Worm (Caenorhabditis elegans): ENCODE results near the gene C47E12.12.

DNA sequence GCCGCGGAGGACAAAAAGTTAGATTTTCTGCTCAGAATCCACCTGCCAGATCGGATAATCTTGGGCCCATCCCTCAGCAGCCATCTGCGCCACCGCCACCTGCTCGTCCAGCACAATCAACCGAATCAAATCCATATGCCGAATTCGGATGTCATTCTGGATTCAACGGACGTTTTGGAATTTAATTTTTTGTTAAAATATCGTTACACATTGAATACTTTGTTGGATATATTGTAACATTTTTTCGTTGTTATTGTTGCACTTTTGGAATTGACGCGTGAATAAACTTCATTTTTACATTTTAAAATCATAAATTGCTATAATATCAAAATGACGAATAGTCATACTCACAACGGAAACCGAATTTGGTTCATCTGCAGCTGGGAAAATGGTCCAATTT is 38.9 kb downstream of the C47E12.12 start, which contains the start of gene spe-29:
- TF ChIP-seq tbx-2 (tag; optimal IDR thresholded peaks at IDR 0.05) = no peak
- TF ChIP-seq unc-62 (GFP tag; optimal IDR thresholded peaks at IDR 0.05) = no peak
- TF ChIP-seq eor-1 (tag; optimal IDR thresholded peaks at IDR 0.05) = no peak
- TF ChIP-seq egl-27 (tag; optimal IDR thresholded peaks at IDR 0.05) = no peak
- TF ChIP-seq nhr-11 (tag; optimal IDR thresholded peaks at IDR 0.05) = no peak
- no peak for TF ChIP-seq nhr-28 (tag; optimal IDR thresholded peaks at IDR 0.05)
